Worm (Caenorhabditis elegans): ENCODE data around the gene srh-270.

The srh-270 gene

ce11 chrV:2892976-2893375 lies 31.6 kb upstream of the srh-270 start, which contains the start of gene srh-127:
srh-127 (plus strand) TSS chrV:2893276.
- TF ChIP-seq nhr-41 (GFP tag; IDR thresholded peaks at IDR 0.05) (no peak), F10B5.3 (tag; optimal IDR thresholded peaks at IDR 0.05) (no peak), ceh-32 (tag; optimal IDR thresholded peaks at IDR 0.05; ENCODE audit: poor library complexity) (no peak), jun-1 (tag; optimal IDR thresholded peaks at IDR 0.05) (no peak), madf-5 (GFP tag; IDR thresholded peaks at IDR 0.05) (no peak), egl-27 (tag; optimal IDR thresholded peaks at IDR 0.05) (no peak), ces-1 (GFP tag; optimal IDR thresholded peaks at IDR 0.05) (no peak), zag-1 (tag; optimal IDR thresholded peaks at IDR 0.05) (no peak), mep-1 (tag; optimal IDR thresholded peaks at IDR 0.05) (no peak), snpc-4 (tag; optimal IDR thresholded peaks at IDR 0.05) (no peak), duxl-1 (tag; optimal IDR thresholded peaks at IDR 0.05; ENCODE audit: poor library complexity) (no peak), hlh-11 (tag; optimal IDR thresholded peaks at IDR 0.05) (no peak), D1046.2 (GFP tag; IDR thresholded peaks at IDR 0.05) (no peak)

- no peak for TF ChIP-seq daf-12 (tag; optimal IDR thresholded peaks at IDR 0.05)
- peak; percentile 23 for TF ChIP-seq nhr-28 (tag; optimal IDR thresholded peaks at IDR 0.05)
Measured at ce11 chrV:2891927-2892326, 30.5 kb upstream of the srh-270 start, which contains the start of gene F37B4.15. F37B4.15 (plus strand) TSS chrV:2892227.

ce11 chrV:2888681-2889080 lies 27.3 kb upstream of the srh-270 start, which contains the start of gene srw-4:
srw-4 (minus strand) TSS chrV:2888781.
- TF ChIP-seq zip-11 (GFP tag; IDR thresholded peaks at IDR 0.05), result no peak
- no peak for TF ChIP-seq madf-9 (GFP tag; conservative IDR thresholded peaks at IDR 0.05)
- TF ChIP-seq unc-39 (tag; optimal IDR thresholded peaks at IDR 0.05), result no peak
- TF ChIP-seq F26F4.8 (GFP tag; conservative IDR thresholded peaks at IDR 0.05), result no peak
- TF ChIP-seq spr-3 (GFP tag; optimal IDR thresholded peaks at IDR 0.05), result no peak

ce11 chrV:2888265-2888664 lies 26.9 kb upstream of the srh-270 start:
- peak; percentile 93 for TF ChIP-seq aha-1 (tag)
- no peak for TF ChIP-seq sdz-12 (GFP tag; optimal IDR thresholded peaks at IDR 0.05)
- no peak for TF ChIP-seq F37D6.2 (tag; optimal IDR thresholded peaks at IDR 0.05)

ce11 chrV:2884411-2884810 lies 23.0 kb upstream of the srh-270 start, which contains the start of gene sre-24:
sre-24 (plus strand) TSS chrV:2884711.
- no peak for TF ChIP-seq lin-38 (GFP tag; IDR thresholded peaks at IDR 0.05)
- TF ChIP-seq unc-62 (GFP tag; optimal IDR thresholded peaks at IDR 0.05 in 1 of 2), result no peak
- TF ChIP-seq unc-62 (tag; optimal IDR thresholded peaks at IDR 0.05), result no peak
- TF ChIP-seq duxl-1 (tag; optimal IDR thresholded peaks at IDR 0.05; ENCODE audit: poor library complexity), result no peak
- no peak for TF ChIP-seq spr-1 (tag; optimal IDR thresholded peaks at IDR 0.05)
- no peak for TF ChIP-seq php-3 (GFP tag; IDR thresholded peaks at IDR 0.05)
- no peak for TF ChIP-seq egl-43 (GFP tag; IDR thresholded peaks at IDR 0.05)
- TF ChIP-seq unc-39 (tag; optimal IDR thresholded peaks at IDR 0.05), result no peak
- TF ChIP-seq lin-15B (tag; optimal IDR thresholded peaks at IDR 0.05), result no peak
- TF ChIP-seq mdt-29 (GFP tag; IDR thresholded peaks at IDR 0.05), result no peak
- TF ChIP-seq sdz-12 (GFP tag; optimal IDR thresholded peaks at IDR 0.05), result no peak
- TF ChIP-seq nhr-76 (tag; optimal IDR thresholded peaks at IDR 0.05), result no peak
- no peak for TF ChIP-seq spr-3 (GFP tag; optimal IDR thresholded peaks at IDR 0.05)
- no peak for TF ChIP-seq tag-97 (GFP tag; IDR thresholded peaks at IDR 0.05)
- TF ChIP-seq mep-1 (tag; optimal IDR thresholded peaks at IDR 0.05), result no peak
- no peak for TF ChIP-seq ztf-11 (tag; optimal IDR thresholded peaks at IDR 0.05)

ce11 chrV:2883097-2883496 lies 21.7 kb upstream of the srh-270 start:
- TF ChIP-seq unc-62 (GFP tag; optimal IDR thresholded peaks at IDR 0.05 in 1 of 2), result no peak
- TF ChIP-seq unc-62 (tag; optimal IDR thresholded peaks at IDR 0.05), result no peak
